Worm (Caenorhabditis elegans): ENCODE results near the gene dna-2.

dna-2 gene

ce11 chrII:11765506-11766152 is 12.6 kb upstream of the dna-2 start:
- peak; percentile 88 for TF ChIP-seq zfh-2 (GFP tag; conservative IDR thresholded peaks at IDR 0.05)
- peak; percentile 99 for TF ChIP-seq egrh-3 (GFP tag; IDR thresholded peaks at IDR 0.05)
- no peak for TF ChIP-seq ceh-100 (GFP tag; IDR thresholded peaks at IDR 0.05)

- TF ChIP-seq zim-3 (tag; optimal IDR thresholded peaks at IDR 0.05) (no peak), sea-2 (GFP tag; IDR thresholded peaks at IDR 0.05) (no peak), F22D6.2 (tag; optimal IDR thresholded peaks at IDR 0.05) (no peak), F57C9.4 (tag; optimal IDR thresholded peaks at IDR 0.05) (no peak), fkh-3 (tag; optimal IDR thresholded peaks at IDR 0.05) (no peak), mcd-1 (GFP tag; IDR thresholded peaks at IDR 0.05) (no peak), ceh-58 (GFP tag; IDR thresholded peaks at IDR 0.05) (no peak), ZK185.1 (tag; optimal IDR thresholded peaks at IDR 0.05; ENCODE audit: poor library complexity, severe bottlenecking) (no peak), ekl-4 (GFP tag; IDR thresholded peaks at IDR 0.05) (no peak), mxl-1 (tag; optimal IDR thresholded peaks at IDR 0.05) (no peak)
Observed at ce11 chrII:11766472-11766871, 11.8 kb upstream of the dna-2 start, which contains the start of gene F44E5.2. TSS of gene F44E5.2 (plus strand) at chrII:11766772.

- TF ChIP-seq hlh-12 (tag; optimal IDR thresholded peaks at IDR 0.05) (no peak), ztf-26 (tag; optimal IDR thresholded peaks at IDR 0.05) (no peak), lsl-1 (GFP tag; optimal IDR thresholded peaks at IDR 0.05) (no peak), B0336.3 (GFP tag; IDR thresholded peaks at IDR 0.05) (no peak), Y67H2A.10 (GFP tag; conservative IDR thresholded peaks at IDR 0.05) (no peak), nhr-179 (tag; optimal IDR thresholded peaks at IDR 0.05) (no peak), Y53F4B.3 (GFP tag; IDR thresholded peaks at IDR 0.05) (no peak)
Observed at ce11 chrII:11772364-11772763, 5.9 kb upstream of the dna-2 start, which contains the start of gene F44E5.15. TSS of gene F44E5.15 (plus strand) at chrII:11772664.

ce11 chrII:11774218-11774617 is 4.0 kb upstream of the dna-2 start, which contains the start of gene F44E5.1:
TSS of gene F44E5.1 (minus strand) at chrII:11774559.
- TF ChIP-seq ekl-4 (GFP tag; IDR thresholded peaks at IDR 0.05) = peak; percentile 22; the same call in 1 of the 2 replicates
- no peak for TF ChIP-seq Y53G8AR.9 (GFP tag; conservative IDR thresholded peaks at IDR 0.05)
- no peak for TF ChIP-seq sdz-38 (tag; optimal IDR thresholded peaks at IDR 0.05)
- TF ChIP-seq ceh-79 (tag; optimal IDR thresholded peaks at IDR 0.05) = peak; percentile 4
- TF ChIP-seq nfyb-1 (GFP tag; IDR thresholded peaks at IDR 0.05) = peak; percentile 69
- no peak for TF ChIP-seq him-1 (tag; optimal IDR thresholded peaks at IDR 0.05)
- TF ChIP-seq dpff-1 (tag; optimal IDR thresholded peaks at IDR 0.05) = no peak
- no peak for TF ChIP-seq Y67H2A.10 (GFP tag; conservative IDR thresholded peaks at IDR 0.05)
- no peak for TF ChIP-seq madf-10 (tag; optimal IDR thresholded peaks at IDR 0.05)
- TF ChIP-seq chd-7 (tag; optimal IDR thresholded peaks at IDR 0.05) = peak; percentile 68
- TF ChIP-seq mcd-1 (GFP tag; IDR thresholded peaks at IDR 0.05) = peak; percentile 35; the same call in 1 of the 2 replicates
- peak; percentile 42 for TF ChIP-seq madf-6 (GFP tag; IDR thresholded peaks at IDR 0.05)
- peak; percentile 16 for TF ChIP-seq lsl-1 (GFP tag; optimal IDR thresholded peaks at IDR 0.05)

ce11 chrII:11782493-11782892 is 4.3 kb downstream of the dna-2 start, which contains the start of gene F43G6.16:
TSS of gene F43G6.16 (minus strand) at chrII:11782633.
- TF ChIP-seq ceh-100 (GFP tag; IDR thresholded peaks at IDR 0.05) (peak; percentile 60), cebp-1 (GFP tag; IDR thresholded peaks at IDR 0.05) (no peak), cebp-1 (tag; optimal IDR thresholded peaks at IDR 0.05) (no peak), let-607 (tag; optimal IDR thresholded peaks at IDR 0.05) (no peak), dpff-1 (tag; optimal IDR thresholded peaks at IDR 0.05) (no peak), tbx-9 (tag; optimal IDR thresholded peaks at IDR 0.05; ENCODE audit: borderline replicate concordance) (no peak), F52B5.7 (tag; optimal IDR thresholded peaks at IDR 0.05) (no peak), lin-35 (GFP tag; optimal IDR thresholded peaks at IDR 0.05) (peak; percentile 54 to 90 (median 58)), nfya-1 (tag; optimal IDR thresholded peaks at IDR 0.05; ENCODE audit: borderline replicate concordance, insufficient read depth) (no peak), aptf-2 (GFP tag; conservative IDR thresholded peaks at IDR 0.05) (peak; percentile 28; the same call in 1 of the 2 replicates), dox-1 (GFP tag; IDR thresholded peaks at IDR 0.05) (peak; percentile 89), lin-54 (GFP tag; optimal IDR thresholded peaks at IDR 0.05) (peak; percentile 95), B0261.1 (tag; optimal IDR thresholded peaks at IDR 0.05) (no peak), hrde-1 (tag; optimal IDR thresholded peaks at IDR 0.05; ENCODE audit: borderline replicate concordance) (peak; percentile 87), ekl-4 (GFP tag; IDR thresholded peaks at IDR 0.05) (peak; percentile 63), egl-44 (GFP tag; IDR thresholded peaks at IDR 0.05) (no peak)

All from whole organism, young adult.